Worm (Caenorhabditis elegans) whole organism, mixed stage, embryonic: Measurements from ENCODE around the gene cyp-25A6.
A peak's percentile ranks its signal among the peaks of the same experiment; 100 is the strongest.

Experiments
- M03D4.4 ChIP-seq: sonication (generic microtip); optimal IDR thresholded peaks from 2 replicates; lab custom pipeline; 2017; ENCODE audit warnings: mild to moderate bottlenecking, missing genetic modification characterization, missing compliant biosample characterization
- bed-3 ChIP-seq: fragments of 200-800 bp; sonication (Bioruptor generic); optimal IDR thresholded peaks from 3 replicates; lab custom pipeline; 2018; ENCODE audit warnings: mild to moderate bottlenecking, missing genetic modification characterization, moderate library complexity, missing compliant biosample characterization
- blmp-1 ChIP-seq: fragments of 150-350 bp; optimal IDR thresholded peaks from 2 replicates; lab custom pipeline; 2014; ENCODE audit warnings: missing biosample characterization, missing genetic modification characterization
- ceh-39 ChIP-seq: fragments of 150-350 bp; optimal IDR thresholded peaks from 2 replicates; lab custom pipeline; 2014; ENCODE audit warnings: missing biosample characterization, missing genetic modification characterization
- ceh-43 ChIP-seq: fragments of 200-800 bp; sonication (Bioruptor generic); optimal IDR thresholded peaks from 2 replicates; lab custom pipeline; 2018; ENCODE audit warnings: mild to moderate bottlenecking, missing genetic modification characterization, moderate library complexity, missing compliant biosample characterization
- ceh-83 ChIP-seq: fragments of 200-800 bp; sonication (Bioruptor generic); optimal IDR thresholded peaks from 2 replicates; lab custom pipeline; 2018; ENCODE audit warnings: mild to moderate bottlenecking, missing genetic modification characterization, missing compliant biosample characterization
- ces-1 ChIP-seq: fragments of 150-350 bp; optimal IDR thresholded peaks from 2 replicates; lab custom pipeline; 2014; ENCODE audit warnings: missing biosample characterization, missing genetic modification reagents, missing genetic modification characterization
- cnd-1 ChIP-seq: fragments of 200-800 bp; sonication (Bioruptor generic); optimal IDR thresholded peaks from 2 replicates; lab custom pipeline; 2018; ENCODE audit warnings: mild to moderate bottlenecking, missing genetic modification characterization, missing compliant biosample characterization
- drap-1 ChIP-seq: fragments of 200-800 bp; sonication (Bioruptor generic); optimal IDR thresholded peaks from 3 replicates; lab custom pipeline; 2018; ENCODE audit warnings: mild to moderate bottlenecking, missing genetic modification characterization, missing compliant biosample characterization
- elt-1 ChIP-seq: sonication (generic microtip); optimal IDR thresholded peaks from 2 replicates; lab custom pipeline; 2017; ENCODE audit warnings: missing genetic modification characterization, mild to moderate bottlenecking, missing compliant biosample characterization, antibody characterized with exemption, moderate library complexity, borderline replicate concordance; ENCODE audit not compliant: insufficient read depth
- elt-3 ChIP-seq: fragments of 150-350 bp; optimal IDR thresholded peaks from 2 replicates; lab custom pipeline; 2014; ENCODE audit warnings: missing biosample characterization, missing genetic modification characterization
- flh-1 ChIP-seq: fragments of 200-800 bp; sonication (Bioruptor generic); optimal IDR thresholded peaks from 2 replicates; lab custom pipeline; 2018; ENCODE audit warnings: mild to moderate bottlenecking, missing genetic modification characterization, moderate library complexity, missing compliant biosample characterization
- ham-2 ChIP-seq: fragments of 200-800 bp; sonication (Bioruptor generic); optimal IDR thresholded peaks from 2 replicates; lab custom pipeline; 2018; ENCODE audit warnings: mild to moderate bottlenecking, missing genetic modification characterization, missing compliant biosample characterization
- hlh-1 ChIP-seq: fragments of 150-350 bp; optimal IDR thresholded peaks from 2 replicates; lab custom pipeline; 2014; ENCODE audit warnings: missing biosample characterization, missing genetic modification reagents, missing genetic modification characterization
- lin-13 ChIP-seq: fragments of 150-350 bp; optimal IDR thresholded peaks from 2 replicates; lab custom pipeline; 2014; ENCODE audit warnings: missing biosample characterization, missing genetic modification characterization
- lin-32 ChIP-seq: fragments of 200-800 bp; sonication (Bioruptor generic); optimal IDR thresholded peaks from 2 replicates; lab custom pipeline; 2018; ENCODE audit warnings: mild to moderate bottlenecking, missing genetic modification characterization, missing compliant biosample characterization
- lsy-2 ChIP-seq: fragments of 150-350 bp; optimal IDR thresholded peaks from 2 replicates; lab custom pipeline; 2014; ENCODE audit warnings: missing biosample characterization, missing genetic modification characterization
- mab-5 ChIP-seq: fragments of 150-350 bp; optimal IDR thresholded peaks from 2 replicates; lab custom pipeline; 2014; ENCODE audit warnings: missing biosample characterization, missing genetic modification characterization
- mep-1 ChIP-seq: fragments of 150-350 bp; optimal IDR thresholded peaks from 2 replicates; lab custom pipeline; 2017; ENCODE audit warnings: missing biosample characterization, missing genetic modification reagents, missing genetic modification characterization, inconsistent platforms
- mls-2 ChIP-seq: sonication (generic microtip); optimal IDR thresholded peaks from 2 replicates; lab custom pipeline; 2016; ENCODE audit warnings: mild to moderate bottlenecking, missing genetic modification characterization, moderate library complexity, missing compliant biosample characterization
- nhr-12 ChIP-seq: fragments of 150-350 bp; optimal IDR thresholded peaks from 2 replicates; lab custom pipeline; 2014; ENCODE audit warnings: missing biosample characterization, missing genetic modification characterization
- nhr-2 ChIP-seq: fragments of 150-350 bp; optimal IDR thresholded peaks from 2 replicates; lab custom pipeline; 2014; ENCODE audit warnings: missing biosample characterization, missing genetic modification characterization
- nhr-237 ChIP-seq: fragments of 150-350 bp; optimal IDR thresholded peaks from 2 replicates; lab custom pipeline; 2014; ENCODE audit warnings: missing biosample characterization, missing genetic modification characterization
- nhr-28 ChIP-seq: fragments of 150-350 bp; optimal IDR thresholded peaks from 2 replicates; lab custom pipeline; 2014; ENCODE audit warnings: missing biosample characterization, missing genetic modification characterization
- nhr-76 ChIP-seq: sonication (generic microtip); optimal IDR thresholded peaks from 2 replicates; lab custom pipeline; 2017; ENCODE audit warnings: missing biosample characterization, missing genetic modification characterization
- pha-4 ChIP-seq: fragments of 150-350 bp; optimal IDR thresholded peaks from 2 replicates; lab custom pipeline; 2018; ENCODE audit warnings: missing biosample characterization, missing genetic modification reagents, missing genetic modification characterization
- sem-2 ChIP-seq: fragments of 200-800 bp; sonication (Bioruptor generic); optimal IDR thresholded peaks from 2 replicates; lab custom pipeline; 2018; ENCODE audit warnings: mild to moderate bottlenecking, missing genetic modification characterization, missing compliant biosample characterization
- snpc-4 ChIP-seq: fragments of 150-350 bp; optimal IDR thresholded peaks from 2 replicates; lab custom pipeline; 2014; ENCODE audit warnings: missing biosample characterization, missing genetic modification characterization
- sptf-1 ChIP-seq: sonication (generic microtip); optimal IDR thresholded peaks from 2 replicates; lab custom pipeline; 2017; ENCODE audit warnings: mild to moderate bottlenecking, missing genetic modification characterization, moderate library complexity, missing compliant biosample characterization
- tbx-8 ChIP-seq: fragments of 200-800 bp; sonication (Bioruptor generic); optimal IDR thresholded peaks from 2 replicates; lab custom pipeline; 2018; ENCODE audit warnings: mild to moderate bottlenecking, missing genetic modification characterization, moderate library complexity, missing compliant biosample characterization
- unc-120 ChIP-seq: sonication (generic microtip); optimal IDR thresholded peaks from 2 replicates; lab custom pipeline; 2017; ENCODE audit warnings: missing genetic modification characterization, missing compliant biosample characterization; ENCODE audit not compliant: poor library complexity, severe bottlenecking
- unc-39 ChIP-seq: fragments of 150-350 bp; optimal IDR thresholded peaks from 2 replicates; lab custom pipeline; 2014; ENCODE audit warnings: missing biosample characterization, missing genetic modification characterization
- unc-62 ChIP-seq: fragments of 150-350 bp; optimal IDR thresholded peaks from 2 replicates; lab custom pipeline; 2014; ENCODE audit warnings: missing biosample characterization, missing genetic modification reagents, missing genetic modification characterization
- zip-8 ChIP-seq: fragments of 150-350 bp; optimal IDR thresholded peaks from 2 replicates; lab custom pipeline; 2014; ENCODE audit warnings: missing biosample characterization, missing genetic modification characterization
- ztf-11 ChIP-seq: fragments of 150-350 bp; optimal IDR thresholded peaks from 2 replicates; lab custom pipeline; 2014; ENCODE audit warnings: missing biosample characterization, missing genetic modification characterization

The cyp-25A6 gene

DNA sequence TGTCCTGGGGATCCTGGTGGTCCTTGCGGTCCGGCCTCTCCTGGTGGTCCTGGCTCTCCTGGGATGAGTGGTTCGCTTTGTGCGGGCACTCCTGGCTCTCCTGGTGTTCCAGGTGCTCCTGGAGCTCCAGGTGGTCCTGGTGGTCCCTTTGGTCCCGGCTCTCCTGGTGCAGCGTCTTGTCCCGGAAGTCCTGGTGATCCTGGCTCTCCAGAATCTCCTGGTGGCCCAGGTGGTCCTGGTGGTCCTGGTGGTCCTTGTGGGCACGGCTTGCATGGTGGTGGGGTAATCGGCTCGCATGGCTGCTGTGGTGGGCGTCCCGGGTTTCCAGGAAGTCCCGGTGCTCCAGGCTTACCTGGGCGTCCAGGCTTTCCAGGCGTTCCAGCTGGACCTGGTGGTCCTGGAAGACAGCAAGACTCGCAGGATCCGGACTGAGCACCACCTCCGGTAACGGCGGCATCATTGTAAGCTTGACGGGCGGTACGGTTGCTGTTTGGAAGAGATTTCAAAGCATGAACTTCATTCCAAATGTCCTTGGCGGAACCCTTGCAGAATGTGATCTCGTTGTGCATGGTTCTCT, 46.7 kb downstream of the cyp-25A6 start:
- no peak for TF ChIP-seq unc-120
- TF ChIP-seq pha-4 (tag; lab: Kevin White, UChicago), result no peak
- no peak for TF ChIP-seq ceh-43
- TF ChIP-seq nhr-76 (tag; lab: Kevin White, UChicago), result no peak
- TF ChIP-seq flh-1 (GFP tag; lab: Kevin White, UChicago), result no peak
- TF ChIP-seq elt-1 (tag; lab: Kevin White, UChicago), result no peak
- no peak for TF ChIP-seq cnd-1 (tag; lab: Kevin White, UChicago)
- no peak for TF ChIP-seq tbx-8 (GFP tag; lab: Kevin White, UChicago)
- TF ChIP-seq ztf-11, result no peak
- TF ChIP-seq, all 35 proteins: peak for 0

DNA sequence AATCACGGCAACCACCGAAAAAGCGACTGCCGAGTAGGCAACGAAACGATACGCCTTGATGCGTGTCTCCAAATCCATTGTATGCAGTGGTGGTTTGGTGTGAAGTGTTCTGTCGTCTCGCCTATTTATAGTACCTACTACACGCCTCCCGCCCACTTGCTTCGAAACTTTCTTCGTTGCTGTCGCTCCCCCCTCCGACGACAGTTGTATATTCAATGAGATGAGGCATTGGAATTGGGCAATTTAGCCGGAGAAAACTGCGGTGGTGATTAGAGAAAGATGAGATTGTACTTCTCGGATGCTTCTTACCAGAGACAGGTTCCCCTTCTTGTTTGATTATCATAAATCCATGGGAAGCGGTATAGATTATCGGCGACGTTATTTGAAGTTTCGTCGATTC, 47.2 kb downstream of the cyp-25A6 start, which contains the start of gene col-34:
TSS of gene col-34 (minus strand) at position 101 of the 400 bp plus-strand sequence.
- TF ChIP-seq elt-1 (tag; lab: Kevin White, UChicago) (no peak), nhr-28 (no peak)

DNA sequence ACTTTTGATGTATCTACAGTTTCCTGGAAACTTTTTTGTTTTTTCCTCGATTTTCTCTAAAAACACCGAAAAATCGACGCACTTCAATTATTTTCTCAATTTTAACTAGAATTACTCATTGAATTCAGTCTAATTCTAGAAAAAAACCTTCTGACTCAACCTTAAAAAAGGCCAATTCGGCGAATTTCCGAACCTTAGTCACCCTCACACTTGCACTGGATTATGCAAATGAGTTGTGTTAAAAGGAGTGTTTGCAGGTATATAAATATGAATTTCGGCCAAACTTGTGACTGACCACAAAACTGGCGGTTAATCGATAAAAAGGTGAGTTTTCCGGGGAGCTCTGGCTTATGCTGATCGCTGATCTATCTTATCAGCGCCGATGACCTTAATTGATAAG, 49.2 kb downstream of the cyp-25A6 start, which contains the start of gene ttr-20:
TSS of gene ttr-20 (plus strand) at position 301 of the 400 bp plus-strand sequence.
- no peak for TF ChIP-seq sptf-1 (tag; lab: Kevin White, UChicago)
- no peak for TF ChIP-seq ztf-11
- TF ChIP-seq unc-39 (tag; lab: Kevin White, UChicago), result no peak
- no peak for TF ChIP-seq nhr-28
- TF ChIP-seq snpc-4, result no peak
- TF ChIP-seq zip-8 (tag; lab: Kevin White, UChicago), result no peak
- TF ChIP-seq ceh-83 (GFP tag; lab: Kevin White, UChicago), result no peak
- TF ChIP-seq blmp-1, result no peak
- TF ChIP-seq mab-5 (tag; lab: Kevin White, UChicago), result no peak
- TF ChIP-seq, all 35 proteins: peak for 0

DNA sequence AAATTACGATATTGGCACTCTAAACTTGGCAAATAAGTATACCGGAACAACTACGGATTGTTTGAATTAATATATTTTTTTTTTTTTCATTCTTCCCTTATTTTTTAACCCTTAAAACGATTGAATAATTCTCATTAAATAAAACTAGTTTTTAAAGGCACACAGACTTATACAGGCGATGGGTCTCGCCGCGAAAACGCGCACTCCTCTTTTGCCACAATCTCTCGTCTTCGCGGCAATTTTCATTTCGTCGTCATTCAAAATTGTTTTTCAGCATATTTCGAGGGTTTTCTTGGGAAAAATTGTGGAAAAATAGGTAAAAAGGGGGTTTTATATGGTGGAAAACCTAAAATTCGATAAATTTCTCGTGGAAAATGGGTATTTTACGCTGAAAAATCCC, 50.1 kb downstream of the cyp-25A6 start:
- no peak for TF ChIP-seq ham-2 (GFP tag; lab: Kevin White, UChicago)
- peak; percentile 32 for TF ChIP-seq mep-1 (tag; lab: Kevin White, UChicago)
- TF ChIP-seq hlh-1 (tag; lab: Kevin White, UChicago), result no peak
- TF ChIP-seq flh-1 (GFP tag; lab: Kevin White, UChicago), result no peak
- no peak for TF ChIP-seq ztf-11
- peak; percentile 15 for TF ChIP-seq lin-13 (tag; lab: Kevin White, UChicago)
- TF ChIP-seq unc-120, result peak; percentile 42
- no peak for TF ChIP-seq unc-39 (tag; lab: Kevin White, UChicago)
- no peak for TF ChIP-seq nhr-2 (tag; lab: Kevin White, UChicago)
- no peak for TF ChIP-seq nhr-12 (tag; lab: Kevin White, UChicago)
- no peak for TF ChIP-seq cnd-1 (tag; lab: Kevin White, UChicago)
- no peak for TF ChIP-seq tbx-8 (GFP tag; lab: Kevin White, UChicago)
- TF ChIP-seq nhr-76 (tag; lab: Kevin White, UChicago), result no peak
- TF ChIP-seq bed-3 (GFP tag; lab: Kevin White, UChicago), result no peak
- TF ChIP-seq blmp-1, result no peak
- peak; percentile 68 for TF ChIP-seq ces-1 (GFP tag; lab: Kevin White, UChicago)
- no peak for TF ChIP-seq mab-5 (tag; lab: Kevin White, UChicago)
- no peak for TF ChIP-seq nhr-237
- no peak for TF ChIP-seq elt-3 (tag; lab: Kevin White, UChicago)
- no peak for TF ChIP-seq lin-32 (GFP tag; lab: Kevin White, UChicago)
- no peak for TF ChIP-seq M03D4.4 (tag; lab: Kevin White, UChicago)
- TF ChIP-seq unc-62 (GFP tag; lab: Kevin White, UChicago), result no peak
- peak; percentile 29 for TF ChIP-seq sptf-1 (tag; lab: Kevin White, UChicago)
- peak; percentile 3 for TF ChIP-seq ceh-39 (tag; lab: Kevin White, UChicago)
- TF ChIP-seq zip-8 (tag; lab: Kevin White, UChicago), result no peak
- peak; percentile 31 for TF ChIP-seq pha-4 (tag; lab: Kevin White, UChicago)
- TF ChIP-seq nhr-28, result no peak
- no peak for TF ChIP-seq elt-1 (tag; lab: Kevin White, UChicago)
- TF ChIP-seq drap-1, result no peak
- no peak for TF ChIP-seq ceh-43
- TF ChIP-seq mls-2 (tag; lab: Kevin White, UChicago), result no peak
- no peak for TF ChIP-seq snpc-4
- TF ChIP-seq lsy-2, result peak; percentile 70
- no peak for TF ChIP-seq sem-2 (GFP tag; lab: Kevin White, UChicago)
- no peak for TF ChIP-seq ceh-83 (GFP tag; lab: Kevin White, UChicago)
